Worm (Caenorhabditis elegans) whole organism, L2 larva: ENCODE results near the gene lact-5.

Source experiments
- blmp-1 ChIP-seq: sonication (generic microtip); optimal IDR thresholded peaks from 2 replicates; lab custom pipeline; 2017; ENCODE audit warnings: missing genetic modification characterization, mild to moderate bottlenecking, missing compliant biosample characterization, antibody characterized with exemption, moderate library complexity; ENCODE audit not compliant: insufficient read depth
- dmd-4 ChIP-seq: sonication (generic microtip); optimal IDR thresholded peaks from 2 replicates; lab custom pipeline; 2017; ENCODE audit warnings: missing biosample characterization, missing genetic modification characterization
- elt-3 ChIP-seq: sonication (generic microtip); optimal IDR thresholded peaks from 2 replicates; lab custom pipeline; 2017; ENCODE audit warnings: missing biosample characterization, missing genetic modification characterization
- fos-1 ChIP-seq: fragments of 150-350 bp; optimal IDR thresholded peaks from 2 replicates; lab custom pipeline; 2014; ENCODE audit warnings: missing biosample characterization, missing genetic modification characterization
- lin-13 ChIP-seq: fragments of 150-350 bp; optimal IDR thresholded peaks from 2 replicates; lab custom pipeline; 2014; ENCODE audit warnings: missing biosample characterization, missing genetic modification reagents, missing genetic modification characterization
- lsy-2 ChIP-seq, 2 experiments: fragments of 150-350 bp in 1 of 2; sonication (generic microtip) in 1 of 2; optimal IDR thresholded peaks; 2 replicates each; lab custom pipeline; 2014 to 2017; ENCODE audit warnings: missing biosample characterization in 2 of 2, missing genetic modification characterization in 2 of 2
- nhr-12 ChIP-seq: fragments of 150-350 bp; optimal IDR thresholded peaks from 2 replicates; lab custom pipeline; 2014; ENCODE audit warnings: missing biosample characterization, missing genetic modification characterization
- nhr-23 ChIP-seq: fragments of 150-350 bp; optimal IDR thresholded peaks from 2 replicates; lab custom pipeline; 2014; ENCODE audit warnings: missing biosample characterization, missing genetic modification reagents, missing genetic modification characterization
- nhr-237 ChIP-seq: fragments of 150-350 bp; optimal IDR thresholded peaks from 2 replicates; lab custom pipeline; 2014; ENCODE audit warnings: missing biosample characterization, missing genetic modification characterization
- nhr-77 ChIP-seq: fragments of 150-350 bp; optimal IDR thresholded peaks from 2 replicates; lab custom pipeline; 2014; ENCODE audit warnings: missing biosample characterization, missing genetic modification characterization
- unc-55 ChIP-seq: fragments of 150-350 bp; sonication (generic microtip); optimal IDR thresholded peaks from 3 replicates; lab custom pipeline; 2014; ENCODE audit warnings: missing biosample characterization, missing genetic modification reagents, missing genetic modification characterization
- unc-62 ChIP-seq: fragments of 150-350 bp; optimal IDR thresholded peaks from 2 replicates; lab custom pipeline; 2014; ENCODE audit warnings: missing biosample characterization, missing genetic modification reagents, missing genetic modification characterization
- ztf-1 ChIP-seq: fragments of 200-800 bp; sonication (Bioruptor generic); conservative IDR thresholded peaks from 2 replicates; pipeline ENCODE4 v1.3.6; 2022; ENCODE audit warnings: missing genetic modification characterization, missing compliant biosample characterization

- TF ChIP-seq unc-55, result no peak
- no peak for TF ChIP-seq unc-62 (GFP tag; lab: Kevin White, UChicago)
- no peak for TF ChIP-seq lin-13 (GFP tag; lab: Kevin White, UChicago)
- TF ChIP-seq elt-3 (tag; lab: Kevin White, UChicago), result no peak
- no peak for TF ChIP-seq nhr-23 (tag; lab: Kevin White, UChicago)
- no peak for TF ChIP-seq blmp-1 (tag; lab: Kevin White, UChicago)
- TF ChIP-seq fos-1 (tag; lab: Kevin White, UChicago), result no peak
- no peak for TF ChIP-seq nhr-237 (tag; lab: Kevin White, UChicago)
- TF ChIP-seq dmd-4, result no peak
- no peak for TF ChIP-seq ztf-1 (GFP tag; lab: Robert Waterston, UW)
- no peak for TF ChIP-seq nhr-77
- TF ChIP-seq lsy-2 (tag; optimal IDR thresholded peaks at IDR 0.05; lab: Kevin White, UChicago), result no peak
- no peak for TF ChIP-seq nhr-12 (tag; lab: Kevin White, UChicago)
These were observed 50.3 kb downstream of the lact-5 start, which contains the start of gene F26G1.5 for ce11 chrII:4771282-4771681.
